Worm (Caenorhabditis elegans): Measurements from ENCODE around the gene C29G2.3.

Gene C29G2.3

DNA sequence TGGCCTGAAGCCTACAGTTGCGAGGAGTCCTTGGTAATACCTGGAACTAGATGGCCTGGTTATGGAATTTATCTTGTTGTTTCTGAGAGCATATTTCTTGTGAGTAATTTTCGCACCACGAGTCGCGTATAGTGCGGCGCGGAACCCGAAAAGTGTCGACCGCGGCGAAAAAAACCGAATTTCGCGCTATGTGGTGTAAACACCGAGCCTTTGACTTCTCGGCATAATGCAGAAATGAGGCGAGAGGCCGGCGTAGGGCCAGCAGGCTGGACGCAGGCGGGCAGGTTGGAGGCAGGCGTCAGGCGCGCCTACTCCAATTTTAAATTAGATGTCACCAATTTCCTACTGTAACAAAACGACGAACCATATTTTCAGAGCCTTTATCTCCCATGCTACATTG, 5.0 kb upstream of the C29G2.3 start:
- TF ChIP-seq nhr-11 (tag; optimal IDR thresholded peaks at IDR 0.05) (no peak), Y105C5A.15 (GFP tag; IDR thresholded peaks at IDR 0.05) (0 out of 2 replicates have a peak, but pooled peaks have one; percentile 40), ceh-32 (tag; optimal IDR thresholded peaks at IDR 0.05; ENCODE audit: poor library complexity) (no peak), nhr-6 (tag; optimal IDR thresholded peaks at IDR 0.05) (no peak), madf-5 (GFP tag; IDR thresholded peaks at IDR 0.05) (0 out of 4 replicates have a peak, but pooled peaks of 1 of the 2 experiments have one; percentile 5), ZK337.2 (GFP tag; IDR thresholded peaks at IDR 0.05) (no peak), F10B5.3 (tag; optimal IDR thresholded peaks at IDR 0.05) (no peak), set-16 (GFP tag; IDR thresholded peaks at IDR 0.05) (peak; percentile 73), F44E2.7 (GFP tag; IDR thresholded peaks at IDR 0.05) (no peak), jun-1 (tag; optimal IDR thresholded peaks at IDR 0.05) (no peak)

- TF ChIP-seq skn-1 (tag; optimal IDR thresholded peaks at IDR 0.05) (no peak), dmd-8 (GFP tag; IDR thresholded peaks at IDR 0.05) (no peak), arid-1 (GFP tag; conservative IDR thresholded peaks at IDR 0.05) (no peak), lin-29 (GFP tag; IDR thresholded peaks at IDR 0.05) (no peak), egl-27 (tag; optimal IDR thresholded peaks at IDR 0.05) (no peak), ztf-7 (tag; optimal IDR thresholded peaks at IDR 0.05) (no peak), nhr-111 (GFP tag; optimal IDR thresholded peaks at IDR 0.05) (no peak), gei-8 (GFP tag; optimal IDR thresholded peaks at IDR 0.05) (no peak), aly-2 (tag; optimal IDR thresholded peaks at IDR 0.05) (no peak), F44E2.7 (GFP tag; IDR thresholded peaks at IDR 0.05) (no peak), nhr-6 (tag; optimal IDR thresholded peaks at IDR 0.05) (no peak), snpc-4 (tag; optimal IDR thresholded peaks at IDR 0.05) (no peak), fkh-10 (GFP tag; optimal IDR thresholded peaks at IDR 0.05) (no peak), Y105C5A.15 (GFP tag; IDR thresholded peaks at IDR 0.05) (no peak), nhr-48 (tag; optimal IDR thresholded peaks at IDR 0.05) (no peak)
These were observed 3.1 kb upstream of the C29G2.3 start, which contains the start of gene srt-4 for ce11 chrV:2577603-2578002. TSS of gene srt-4 (plus strand) at chrV:2577903.

DNA sequence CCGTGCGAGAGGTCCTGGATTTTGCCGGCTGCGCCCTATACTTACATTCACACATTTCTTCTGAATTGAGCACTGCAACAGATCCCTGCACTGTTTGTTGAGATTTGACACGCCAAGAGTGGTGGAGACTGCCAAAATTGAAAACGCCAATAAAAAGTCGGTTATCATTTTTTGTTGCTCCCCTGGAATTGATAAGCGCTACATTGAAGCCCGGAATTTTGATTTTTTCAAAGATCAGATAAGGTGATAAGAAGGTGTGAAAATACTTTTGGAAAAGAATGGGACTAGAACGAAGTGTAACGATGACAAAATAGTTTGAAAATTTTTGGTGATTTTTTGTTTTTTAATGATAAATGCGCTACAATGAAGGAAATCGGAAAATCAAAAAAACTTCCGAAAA, 5.0 kb downstream of the C29G2.3 start, which contains the start of gene C29G2.6:
Gene C29G2.6 (minus strand): TSS at position 182 of the 400 bp plus-strand sequence.
- TF ChIP-seq daf-16 (GFP tag; optimal IDR thresholded peaks at IDR 0.05) (no peak), daf-16 (tag; optimal IDR thresholded peaks at IDR 0.05) (peak; percentile 42), pqm-1 (tag; optimal IDR thresholded peaks at IDR 0.05) (peak; percentile 3), snpc-4 (tag; optimal IDR thresholded peaks at IDR 0.05) (no peak), dve-1 (tag; optimal IDR thresholded peaks at IDR 0.05; ENCODE audit: insufficient read depth) (peak; percentile 33), egl-43 (GFP tag; IDR thresholded peaks at IDR 0.05) (no peak), dmd-6 (GFP tag; IDR thresholded peaks at IDR 0.05) (peak; percentile 43)

DNA sequence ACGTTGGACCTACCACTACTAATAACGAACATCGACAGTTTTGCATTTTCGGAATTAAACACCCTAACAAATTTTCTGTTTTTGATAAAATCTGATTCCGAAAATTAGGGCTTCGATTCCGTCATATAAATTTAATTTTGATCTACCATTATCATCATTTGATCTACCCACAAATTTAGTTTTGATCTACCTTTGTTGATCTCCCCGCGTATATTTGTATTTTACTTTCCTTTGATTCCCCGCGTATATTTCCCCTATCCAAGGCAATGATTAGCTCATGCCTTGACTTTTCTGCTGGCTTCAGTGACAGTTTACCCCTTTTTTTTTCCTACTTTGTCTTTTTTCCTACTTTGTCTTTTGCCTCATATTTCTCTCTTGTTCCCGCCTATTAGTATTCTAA, 9.1 kb downstream of the C29G2.3 start:
- TF ChIP-seq spr-1 (tag; optimal IDR thresholded peaks at IDR 0.05), result no peak
- TF ChIP-seq aha-1 (tag), result peak; percentile 39

ce11 chrV:2592173-2592676, 11.5 kb downstream of the C29G2.3 start, which contains the start of gene irg-3:
TSS of gene irg-3 (plus strand) at chrV:2592591.
- TF ChIP-seq aha-1 (tag) (peak; percentile 52), dmd-6 (GFP tag; IDR thresholded peaks at IDR 0.05) (peak; percentile 65), ceh-44 (GFP tag; IDR thresholded peaks at IDR 0.05) (no peak), hlh-11 (tag; optimal IDR thresholded peaks at IDR 0.05) (peak; percentile 10), saeg-2 (GFP tag; IDR thresholded peaks at IDR 0.05) (no peak), nhr-6 (tag; optimal IDR thresholded peaks at IDR 0.05) (no peak), nhr-28 (tag; optimal IDR thresholded peaks at IDR 0.05) (peak; percentile 45), tra-1 (GFP tag; IDR thresholded peaks at IDR 0.05) (no peak), nhr-76 (tag; optimal IDR thresholded peaks at IDR 0.05) (no peak), rbr-2 (tag; optimal IDR thresholded peaks at IDR 0.05) (no peak)

All from whole organism, L4 larva.